Worm (Caenorhabditis elegans) whole organism, L4 larva: Measurements from ENCODE around the gene npr-31.
A peak's percentile ranks its signal among the peaks of the same experiment; 100 is the strongest.
"Not testable (repeated sequence)": the region's sequence is repeated elsewhere in the genome, so short reads cannot be mapped to it uniquely, and the experiment has no call there.

Source experiments
- F37D6.2 ChIP-seq: sonication (generic microtip); optimal IDR thresholded peaks from 2 replicates; lab custom pipeline; 2016; ENCODE audit warnings: mild to moderate bottlenecking, missing genetic modification characterization, missing compliant biosample characterization
- ama-1 ChIP-seq: fragments of 150-350 bp; optimal IDR thresholded peaks from 2 replicates; lab custom pipeline; 2014; ENCODE audit warnings: inconsistent platforms, mixed read lengths
- ceh-82 ChIP-seq: sonication (generic microtip); optimal IDR thresholded peaks from 2 replicates; lab custom pipeline; 2017; ENCODE audit warnings: missing biosample characterization, missing genetic modification characterization
- hlh-30 ChIP-seq: sonication (generic microtip); optimal IDR thresholded peaks from 2 replicates; lab custom pipeline; 2017; ENCODE audit warnings: antibody characterized with exemption, mild to moderate bottlenecking, missing genetic modification characterization, missing compliant biosample characterization; ENCODE audit not compliant: insufficient read depth
- lin-13 ChIP-seq: fragments of 150-350 bp; optimal IDR thresholded peaks from 2 replicates; lab custom pipeline; 2014; ENCODE audit warnings: missing biosample characterization, missing genetic modification reagents, missing genetic modification characterization
- lin-39 ChIP-seq: fragments of 150-350 bp; optimal IDR thresholded peaks from 2 replicates; lab custom pipeline; 2014; ENCODE audit warnings: missing biosample characterization, missing genetic modification reagents, missing genetic modification characterization
- mdt-29 ChIP-seq: fragments of 200-800 bp; sonication (Bioruptor generic); IDR thresholded peaks from 2 replicates; pipeline ENCODE4 v1.3.6; 2022; ENCODE audit warnings: missing genetic modification reagents, missing genetic modification characterization, missing compliant biosample characterization
- nhr-10 ChIP-seq: fragments of 150-350 bp; optimal IDR thresholded peaks from 2 replicates; lab custom pipeline; 2014; ENCODE audit warnings: missing biosample characterization, missing genetic modification characterization
- nhr-76 ChIP-seq: fragments of 150-350 bp; optimal IDR thresholded peaks from 2 replicates; lab custom pipeline; 2014; ENCODE audit warnings: missing biosample characterization, missing genetic modification characterization
- nhr-77 ChIP-seq: fragments of 150-350 bp; optimal IDR thresholded peaks from 2 replicates; lab custom pipeline; 2014; ENCODE audit warnings: missing biosample characterization, missing genetic modification characterization
- set-16 ChIP-seq: fragments of 200-800 bp; sonication (Bioruptor generic); IDR thresholded peaks from 2 replicates; pipeline ENCODE4 v1.3.6; 2022; ENCODE audit warnings: missing genetic modification reagents, missing genetic modification characterization, missing compliant biosample characterization
- snpc-4 ChIP-seq: fragments of 150-350 bp; optimal IDR thresholded peaks from 2 replicates; lab custom pipeline; 2014; ENCODE audit warnings: missing biosample characterization, missing genetic modification characterization
- unc-130 ChIP-seq: sonication (generic microtip); optimal IDR thresholded peaks from 2 replicates; lab custom pipeline; 2016; ENCODE audit warnings: missing genetic modification reagents, missing genetic modification characterization, missing compliant biosample characterization

ce11 chrII:7153095-7153494 lies 8.7 kb downstream of the npr-31 start:
- not testable (repeated sequence) for TF ChIP-seq unc-130; nhr-76 (tag; lab: Kevin White, UChicago); lin-39 (tag; lab: Kevin White, UChicago); F37D6.2 (tag; lab: Kevin White, UChicago); lin-13 (GFP tag; lab: Kevin White, UChicago); mdt-29; nhr-77 (tag; lab: Kevin White, UChicago); hlh-30 (tag; lab: Kevin White, UChicago); ama-1 (lab: Kevin White, UChicago); nhr-10 (tag; lab: Kevin White, UChicago); ceh-82 (tag; lab: Kevin White, UChicago); snpc-4
- TF ChIP-seq set-16 = peak; percentile 89
